Fruit fly (Drosophila melanogaster): ENCODE measurements around the gene hng3.

hng3 gene

DNA sequence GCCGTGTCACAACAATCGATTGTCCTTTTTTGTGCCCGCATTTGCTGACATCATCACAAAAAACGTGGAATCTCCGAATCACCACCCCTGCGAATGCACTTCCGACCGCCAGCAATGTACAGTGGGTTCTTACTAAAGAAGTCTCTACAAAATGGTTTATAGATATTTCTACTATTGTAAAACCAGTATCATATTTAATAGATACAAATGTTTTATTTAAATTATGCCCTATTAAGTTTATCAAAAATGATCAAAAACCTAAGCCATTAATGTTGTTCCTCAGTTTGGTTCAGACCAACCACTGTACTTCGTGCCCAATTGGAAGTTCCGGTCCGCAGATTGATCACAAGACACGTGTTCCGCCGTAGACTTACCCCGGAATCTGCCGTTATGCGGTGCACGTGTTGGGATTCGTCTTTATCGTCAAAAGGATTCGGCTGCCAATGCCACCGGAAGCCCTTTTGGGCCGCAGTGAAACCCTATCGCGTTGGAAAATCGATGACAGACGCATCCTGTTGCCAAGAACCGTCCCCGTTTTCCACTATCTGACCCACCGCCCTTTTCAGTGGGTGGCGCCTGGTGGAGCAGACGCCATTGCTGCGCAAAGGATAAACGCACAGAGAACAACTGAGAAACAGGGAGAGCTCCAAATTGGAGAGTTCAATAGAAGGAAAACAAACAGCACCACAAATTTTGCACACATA is 49.4 kb upstream of the hng3 start (continued):
- no peak for TF ChIP-seq Ravus (GFP tag; IDR thresholded peaks at IDR 0.05)
- no peak for TF ChIP-seq Dref (GFP tag; IDR thresholded peaks at IDR 0.05)
- no peak for TF ChIP-seq Ada2b (GFP tag; IDR thresholded peaks at IDR 0.05)
- TF ChIP-seq grau (tag; optimal IDR thresholded peaks at IDR 0.05): peak; percentile 64
- no peak for TF ChIP-seq CG7987 (GFP tag; optimal IDR thresholded peaks at IDR 0.05)
- TF ChIP-seq schlank (tag; optimal IDR thresholded peaks at IDR 0.05): no peak
- no peak for TF ChIP-seq cato (GFP tag; optimal IDR thresholded peaks at IDR 0.05; ENCODE audit: borderline replicate concordance)
- 0 out of 2 replicates have a peak, but pooled peaks have one; percentile 11 for TF ChIP-seq HLH3B (GFP tag; IDR thresholded peaks at IDR 0.05)
- peak; percentile 41 for TF ChIP-seq Sox102F (GFP tag; optimal IDR thresholded peaks at IDR 0.05)
- TF ChIP-seq repo (GFP tag; optimal IDR thresholded peaks at IDR 0.05): no peak
- no peak for TF ChIP-seq gsb (GFP tag; IDR thresholded peaks at IDR 0.05)
- TF ChIP-seq HmgD (GFP tag; optimal IDR thresholded peaks at IDR 0.05): no peak
- no peak for TF ChIP-seq dm (GFP tag; optimal IDR thresholded peaks at IDR 0.05)
- no peak for TF ChIP-seq CG11085 (GFP tag; IDR thresholded peaks at IDR 0.05)
- TF ChIP-seq odd (GFP tag; optimal IDR thresholded peaks at IDR 0.05): peak; percentile 14
- no peak for TF ChIP-seq psq (GFP tag; optimal IDR thresholded peaks at IDR 0.05)
- no peak for TF ChIP-seq CG11695 (GFP tag; IDR thresholded peaks at IDR 0.05)
- TF ChIP-seq sens (GFP tag): peak; percentile 80
- TF ChIP-seq da (GFP tag; optimal IDR thresholded peaks at IDR 0.05): no peak
- no peak for TF ChIP-seq chinmo (GFP tag; IDR thresholded peaks at IDR 0.05; ENCODE audit: partially characterized antibody)
- TF ChIP-seq sna (GFP tag; IDR thresholded peaks at IDR 0.05; ENCODE audit: partially characterized antibody): no peak
- TF ChIP-seq CG8944 (GFP tag; optimal IDR thresholded peaks at IDR 0.05): no peak
- no peak for TF ChIP-seq CG9817 (tag; optimal IDR thresholded peaks at IDR 0.05)
- no peak for TF ChIP-seq Jarid2 (GFP tag; optimal IDR thresholded peaks at IDR 0.05)
- TF ChIP-seq Dip3 (GFP tag; optimal IDR thresholded peaks at IDR 0.05): no peak
- TF ChIP-seq gcm (GFP tag; optimal IDR thresholded peaks at IDR 0.05): peak; percentile 71
- no peak for TF ChIP-seq ranshi (GFP tag; IDR thresholded peaks at IDR 0.05)
- no peak for TF ChIP-seq Gsc (GFP tag; IDR thresholded peaks at IDR 0.05)
- no peak for TF ChIP-seq CG18619 (GFP tag; optimal IDR thresholded peaks at IDR 0.05)
- TF ChIP-seq CG1603 (tag; optimal IDR thresholded peaks at IDR 0.05): peak; percentile 52
- TF ChIP-seq Oli (tag; optimal IDR thresholded peaks at IDR 0.05): peak; percentile 39
- no peak for TF ChIP-seq Hr3 (GFP tag; optimal IDR thresholded peaks at IDR 0.05)
- no peak for TF ChIP-seq CG10565 (GFP tag; optimal IDR thresholded peaks at IDR 0.05)
- TF ChIP-seq tgo (GFP tag; IDR thresholded peaks at IDR 0.05): no peak; the same call in 2 of the 3 replicates
- no peak for TF ChIP-seq CG2875 (GFP tag; optimal IDR thresholded peaks at IDR 0.05)
- no peak for TF ChIP-seq Optix (GFP tag; IDR thresholded peaks at IDR 0.05)
- no peak for TF ChIP-seq oc (tag; optimal IDR thresholded peaks at IDR 0.05)
- TF ChIP-seq CG43689 (GFP tag; IDR thresholded peaks at IDR 0.05): no peak
- TF ChIP-seq wdn (GFP tag; IDR thresholded peaks at IDR 0.05): no peak
- TF ChIP-seq crp (GFP tag; optimal IDR thresholded peaks at IDR 0.05): no peak
- no peak for TF ChIP-seq Dip2 (GFP tag; IDR thresholded peaks at IDR 0.05)
- no peak for TF ChIP-seq CG12299 (tag; optimal IDR thresholded peaks at IDR 0.05)
- TF ChIP-seq fd3F (GFP tag; optimal IDR thresholded peaks at IDR 0.05): no peak
- no peak for TF ChIP-seq CG7271 (tag; optimal IDR thresholded peaks at IDR 0.05)
- no peak for TF ChIP-seq ind (GFP tag; optimal IDR thresholded peaks at IDR 0.05)
- no peak for TF ChIP-seq al (GFP tag; IDR thresholded peaks at IDR 0.05)
- peak; percentile 58; the same call in 1 of the 2 replicates for TF ChIP-seq vvl (GFP tag; IDR thresholded peaks at IDR 0.05)
- TF ChIP-seq h (optimal IDR thresholded peaks at IDR 0.05): no peak
- TF ChIP-seq CG14860 (GFP tag; IDR thresholded peaks at IDR 0.05; ENCODE audit: partially characterized antibody): no peak
- no peak for TF ChIP-seq ase (GFP tag; IDR thresholded peaks at IDR 0.05)
- no peak for TF ChIP-seq esg (GFP tag; conservative IDR thresholded peaks at IDR 0.05)

All from whole organism, embryonic.